Fruit fly (Drosophila melanogaster) whole organism, embryonic: ENCODE results near the gene Nup107.

Experiments
- CG13287 ChIP-seq: fragments of 200-800 bp; sonication (Bioruptor generic); IDR thresholded peaks from 2 replicates; pipeline ENCODE4 v1.3.6; 2022; ENCODE audit warnings: missing biosample characterization, missing genetic modification characterization; ENCODE audit not compliant: partially characterized antibody
- CG17186 ChIP-seq: fragments of 200-800 bp; sonication (Bioruptor generic); optimal IDR thresholded peaks from 3 replicates; lab custom pipeline; 2017; ENCODE audit warnings: missing biosample characterization, missing genetic modification reagents, missing genetic modification characterization
- CG6683 ChIP-seq: fragments of 200-800 bp; sonication (Bioruptor generic); optimal IDR thresholded peaks from 2 replicates; lab custom pipeline; 2017; ENCODE audit warnings: missing biosample characterization, mild to moderate bottlenecking, missing genetic modification characterization, missing genetic modification reagents
- h ChIP-seq: fragments of >200 bp; optimal IDR thresholded peaks from 2 replicates; lab custom pipeline; 2017
- sr ChIP-seq: fragments of 200-800 bp; sonication (Bioruptor generic); IDR thresholded peaks from 3 replicates; pipeline ENCODE4 v1.3.6; 2022; ENCODE audit warnings: missing biosample characterization, missing genetic modification characterization

DNA sequence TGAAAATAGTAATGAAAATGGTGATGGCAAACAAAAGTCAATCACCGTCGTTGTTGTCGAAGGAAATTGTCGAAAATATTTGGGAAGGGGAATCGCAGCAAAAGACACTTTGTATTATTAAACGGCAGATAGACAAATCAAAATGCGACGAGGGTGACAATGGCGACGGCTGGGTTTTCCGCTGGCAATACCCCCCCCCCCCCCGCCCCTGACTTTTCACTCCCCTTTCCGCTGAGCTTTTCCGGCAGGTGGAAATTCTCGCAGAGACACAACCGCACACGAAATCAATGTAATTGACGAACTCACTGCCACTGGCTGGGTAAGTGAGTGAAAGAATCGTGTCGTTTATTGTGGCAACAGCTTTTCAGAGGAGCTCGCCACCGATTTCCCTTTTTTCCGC is 27.8 kb downstream of the Nup107 start:
- no peak for TF ChIP-seq CG13287 (GFP tag; lab: Robert Waterston, UW)
- no peak for TF ChIP-seq sr
- no peak for TF ChIP-seq CG17186 (GFP tag; lab: Kevin White, UChicago)
- TF ChIP-seq h (lab: Kevin White, UChicago) = no peak
- TF ChIP-seq CG6683 (GFP tag; lab: Kevin White, UChicago) = no peak
